Fruit fly (Drosophila melanogaster) whole organism, embryonic: ENCODE measurements around the gene CG5235.

Source experiments
- Ada2b ChIP-seq: fragments of 200-800 bp; sonication (Bioruptor generic); IDR thresholded peaks from 2 replicates; pipeline ENCODE4 v1.3.6; 2022; ENCODE audit warnings: missing biosample characterization, missing genetic modification characterization
- CG10366 ChIP-seq: fragments of 200-800 bp; sonication (Bioruptor generic); IDR thresholded peaks from 2 replicates; pipeline ENCODE4 v1.3.6; 2022; ENCODE audit warnings: missing biosample characterization, missing genetic modification characterization
- CG11247 ChIP-seq: fragments of 200-800 bp; sonication (Bioruptor generic); IDR thresholded peaks from 2 replicates; pipeline ENCODE4 v1.3.6; 2022; ENCODE audit warnings: missing biosample characterization, missing genetic modification characterization
- CG11456 ChIP-seq: fragments of 200-800 bp; sonication (Bioruptor generic); IDR thresholded peaks from 3 replicates; pipeline ENCODE4 v1.3.6; 2022; ENCODE audit warnings: missing biosample characterization, missing genetic modification characterization
- CG11695 ChIP-seq: fragments of 200-800 bp; sonication (Bioruptor generic); IDR thresholded peaks from 3 replicates; pipeline ENCODE4 v1.3.6; 2022; ENCODE audit warnings: missing biosample characterization, missing genetic modification characterization
- CG14014 ChIP-seq: fragments of 200-800 bp; sonication (Bioruptor generic); IDR thresholded peaks from 2 replicates; pipeline ENCODE4 v1.3.6; 2022; ENCODE audit warnings: missing biosample characterization, missing genetic modification characterization
- CG14965 ChIP-seq: fragments of 200-800 bp; sonication (Bioruptor generic); optimal IDR thresholded peaks from 2 replicates; lab custom pipeline; 2016; ENCODE audit warnings: missing biosample characterization, missing genetic modification characterization, borderline replicate concordance
- CG1529 ChIP-seq: fragments of 200-800 bp; sonication (Bioruptor generic); optimal IDR thresholded peaks from 3 replicates; lab custom pipeline; 2018; ENCODE audit warnings: missing biosample characterization, missing genetic modification characterization
- CG15696 ChIP-seq: fragments of 200-800 bp; sonication (Bioruptor generic); optimal IDR thresholded peaks from 2 replicates; lab custom pipeline; 2019; ENCODE audit warnings: missing biosample characterization, mild to moderate bottlenecking, missing genetic modification characterization, moderate library complexity
- CG17186 ChIP-seq: fragments of 200-800 bp; sonication (Bioruptor generic); optimal IDR thresholded peaks from 3 replicates; lab custom pipeline; 2017; ENCODE audit warnings: missing biosample characterization, missing genetic modification reagents, missing genetic modification characterization
- CG17829 ChIP-seq: fragments of 200-800 bp; optimal IDR thresholded peaks from 2 replicates; lab custom pipeline; 2019; ENCODE audit warnings: missing biosample characterization, mild to moderate bottlenecking, missing genetic modification characterization, moderate library complexity
- CG2712 ChIP-seq: fragments of 200-800 bp; optimal IDR thresholded peaks from 3 replicates; lab custom pipeline; 2019; ENCODE audit warnings: missing biosample characterization, mild to moderate bottlenecking, missing genetic modification characterization, moderate library complexity
- CG2875 ChIP-seq: fragments of 200-800 bp; sonication (Bioruptor generic); optimal IDR thresholded peaks from 2 replicates; lab custom pipeline; 2017; ENCODE audit warnings: missing biosample characterization, mild to moderate bottlenecking, missing genetic modification characterization, missing genetic modification reagents
- CG31224 ChIP-seq: fragments of 200-800 bp; sonication (Bioruptor generic); IDR thresholded peaks from 2 replicates; pipeline ENCODE4 v1.3.6; 2022; ENCODE audit warnings: missing biosample characterization, missing genetic modification characterization
- CG4360 ChIP-seq: fragments of 200-800 bp; sonication (Bioruptor generic); IDR thresholded peaks from 2 replicates; pipeline ENCODE4 v1.3.6; 2022; ENCODE audit warnings: missing biosample characterization, missing genetic modification characterization
- CG7357 ChIP-seq: fragments of 200-800 bp; sonication (Bioruptor generic); IDR thresholded peaks from 3 replicates; pipeline ENCODE4 v1.3.6; 2022; ENCODE audit warnings: missing biosample characterization, missing genetic modification characterization
- CG8089 ChIP-seq: fragments of 200-800 bp; sonication (Bioruptor generic); optimal IDR thresholded peaks from 3 replicates; lab custom pipeline; 2016; ENCODE audit warnings: missing biosample characterization, missing genetic modification characterization
- CG8290 ChIP-seq, 3 experiments: fragments of 200-800 bp; sonication (Bioruptor generic); optimal IDR thresholded peaks; 2 replicates each; lab custom pipeline; 2016 to 2019; ENCODE audit warnings: missing biosample characterization in 3 of 3, missing genetic modification characterization in 3 of 3, mild to moderate bottlenecking in 2 of 3, moderate library complexity in 1 of 3
- CG9932 ChIP-seq: fragments of 200-800 bp; sonication (Bioruptor generic); IDR thresholded peaks from 2 replicates; pipeline ENCODE4 v1.3.6; 2022; ENCODE audit warnings: missing biosample characterization, missing genetic modification characterization
- Dbx ChIP-seq: fragments of 200-800 bp; sonication (Bioruptor generic); IDR thresholded peaks from 3 replicates; pipeline ENCODE4 v1.3.6; 2022; ENCODE audit warnings: missing biosample characterization, missing genetic modification characterization
- Dp ChIP-seq: fragments of 200-800 bp; sonication (Bioruptor generic); optimal IDR thresholded peaks from 2 replicates; lab custom pipeline; 2018; ENCODE audit warnings: missing biosample characterization, mild to moderate bottlenecking, missing genetic modification characterization, moderate library complexity
- Dref ChIP-seq: fragments of 200-800 bp; sonication (Bioruptor generic); IDR thresholded peaks from 2 replicates; pipeline ENCODE4 v1.3.6; 2022; ENCODE audit warnings: missing biosample characterization, missing genetic modification characterization
- E2f2 ChIP-seq: fragments of 200-800 bp; sonication (Bioruptor generic); IDR thresholded peaks from 2 replicates; pipeline ENCODE4 v1.3.6; 2022; ENCODE audit warnings: missing biosample characterization, missing genetic modification characterization
- Ets97D ChIP-seq: fragments of 200-800 bp; sonication (Bioruptor generic); optimal IDR thresholded peaks from 3 replicates; lab custom pipeline; 2016; ENCODE audit warnings: missing biosample characterization, missing genetic modification characterization
- Fer3 ChIP-seq: fragments of 200-800 bp; sonication (Bioruptor generic); optimal IDR thresholded peaks from 2 replicates; lab custom pipeline; 2018; ENCODE audit warnings: missing biosample characterization, mild to moderate bottlenecking, missing genetic modification characterization, moderate library complexity
- Hr39 ChIP-seq: fragments of >200 bp; optimal IDR thresholded peaks from 2 replicates; lab custom pipeline; 2017
- MBD-R2 ChIP-seq: fragments of 200-800 bp; sonication (Bioruptor generic); IDR thresholded peaks from 2 replicates; pipeline ENCODE4 v1.3.6; 2022; ENCODE audit warnings: missing biosample characterization, missing genetic modification characterization
- ara ChIP-seq: fragments of 200-800 bp; sonication (Bioruptor generic); IDR thresholded peaks from 2 replicates; pipeline ENCODE4 v1.3.6; 2022; ENCODE audit warnings: missing biosample characterization, missing genetic modification characterization
- ase ChIP-seq: fragments of 200-800 bp; sonication (Bioruptor generic); IDR thresholded peaks from 3 replicates; pipeline ENCODE4 v1.3.6; 2022; ENCODE audit warnings: missing biosample characterization, missing genetic modification characterization
- ato ChIP-seq: fragments of 200-800 bp; sonication (Bioruptor generic); IDR thresholded peaks from 2 replicates; pipeline ENCODE4 v1.3.6; 2022; ENCODE audit warnings: missing biosample characterization, missing genetic modification characterization; ENCODE audit not compliant: partially characterized antibody
- az2 ChIP-seq: fragments of 200-800 bp; sonication (Bioruptor generic); optimal IDR thresholded peaks from 3 replicates; lab custom pipeline; 2016; ENCODE audit warnings: missing biosample characterization, missing genetic modification characterization
- chm ChIP-seq: fragments of 200-800 bp; sonication (Bioruptor generic); IDR thresholded peaks from 2 replicates; pipeline ENCODE4 v1.3.6; 2022; ENCODE audit warnings: missing biosample characterization, missing genetic modification characterization
- cwo ChIP-seq: fragments of 200-800 bp; sonication (Bioruptor generic); optimal IDR thresholded peaks from 3 replicates; lab custom pipeline; 2017; ENCODE audit warnings: missing biosample characterization, missing genetic modification characterization, mild to moderate bottlenecking, moderate library complexity, missing genetic modification reagents
- dan ChIP-seq: fragments of 200-800 bp; sonication (Bioruptor generic); IDR thresholded peaks from 2 replicates; pipeline ENCODE4 v1.3.6; 2022; ENCODE audit warnings: missing biosample characterization, missing genetic modification characterization
- eve ChIP-seq, 2 experiments: fragments of >200 bp; optimal IDR thresholded peaks; 2 replicates each; lab custom pipeline; 2017; ENCODE audit warnings: missing biosample characterization in 2 of 2, missing genetic modification characterization in 2 of 2
- exex ChIP-seq: fragments of 200-800 bp; sonication (Bioruptor generic); optimal IDR thresholded peaks from 4 replicates; lab custom pipeline; 2018; ENCODE audit warnings: missing biosample characterization, mild to moderate bottlenecking, missing genetic modification characterization, moderate library complexity
- gem ChIP-seq: fragments of 200-800 bp; sonication (Bioruptor generic); optimal IDR thresholded peaks from 2 replicates; lab custom pipeline; 2019; ENCODE audit warnings: missing biosample characterization, mild to moderate bottlenecking, missing genetic modification characterization, moderate library complexity
- ken ChIP-seq: fragments of 200-800 bp; sonication (Bioruptor generic); IDR thresholded peaks from 3 replicates; pipeline ENCODE4 v1.3.6; 2022; ENCODE audit warnings: missing biosample characterization, missing genetic modification characterization
- lmd ChIP-seq: fragments of 200-800 bp; sonication (Bioruptor generic); IDR thresholded peaks from 2 replicates; pipeline ENCODE4 v1.3.6; 2022; ENCODE audit warnings: missing biosample characterization, missing genetic modification characterization
- nmo ChIP-seq: fragments of 200-800 bp; sonication (Bioruptor generic); optimal IDR thresholded peaks from 2 replicates; lab custom pipeline; 2018; ENCODE audit warnings: missing biosample characterization, mild to moderate bottlenecking, missing genetic modification characterization, moderate library complexity
- org-1 ChIP-seq: fragments of 200-800 bp; sonication (Bioruptor generic); optimal IDR thresholded peaks from 2 replicates; lab custom pipeline; 2017; ENCODE audit warnings: missing biosample characterization, missing genetic modification characterization
- pan ChIP-seq, 4 experiments: fragments of >200 bp in 3 of 4; fragments of 200-800 bp in 1 of 4; sonication (Bioruptor generic) in 1 of 4; optimal IDR thresholded peaks in 3 of 4; IDR thresholded peaks in 1 of 4; 2 replicates each; pipeline versions ENCODE4 v1.3.6 to Lab custom; 2017 to 2022; ENCODE audit warnings: missing biosample characterization in 2 of 4, missing genetic modification characterization in 2 of 4, mixed read lengths in 1 of 4
- pros ChIP-seq: fragments of 200-800 bp; sonication (Bioruptor generic); optimal IDR thresholded peaks from 3 replicates; lab custom pipeline; 2019; ENCODE audit warnings: missing biosample characterization, mild to moderate bottlenecking, missing genetic modification characterization, moderate library complexity
- tin ChIP-seq: fragments of 200-800 bp; sonication (Bioruptor generic); optimal IDR thresholded peaks from 3 replicates; lab custom pipeline; 2016; ENCODE audit warnings: missing biosample characterization, missing genetic modification characterization
- tup ChIP-seq: fragments of 200-800 bp; sonication (Bioruptor generic); optimal IDR thresholded peaks from 2 replicates; lab custom pipeline; 2016; ENCODE audit warnings: missing biosample characterization, mild to moderate bottlenecking, missing genetic modification characterization, moderate library complexity

The CG5235 gene

DNA sequence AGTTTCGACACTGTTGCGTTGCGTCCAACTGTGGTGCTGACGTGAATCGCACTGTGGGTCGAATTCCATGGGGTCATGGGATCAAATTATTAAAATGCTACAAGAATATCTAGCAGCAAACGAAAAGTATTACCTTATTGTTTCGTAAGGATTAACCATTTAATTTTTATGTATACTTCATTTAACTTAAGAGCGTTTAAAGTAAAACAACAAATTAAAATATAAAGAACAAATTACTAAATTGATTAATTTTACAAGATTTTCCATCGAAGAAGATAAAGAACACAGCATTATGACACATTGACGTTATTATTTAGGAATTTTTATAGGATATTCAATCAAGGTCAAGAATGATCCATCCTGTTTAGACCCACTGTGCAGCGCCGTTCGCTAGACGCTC lies 36.1 kb downstream of the CG5235 start (continued):
- TF ChIP-seq ase (no peak; the same call in 2 of the 3 replicates), CG15696 (tag; lab: Kevin White, UChicago) (no peak), CG8089 (no peak), eve (GFP tag; optimal IDR thresholded peaks at IDR 0.05; lab: Kevin White, UChicago) (no peak)

DNA sequence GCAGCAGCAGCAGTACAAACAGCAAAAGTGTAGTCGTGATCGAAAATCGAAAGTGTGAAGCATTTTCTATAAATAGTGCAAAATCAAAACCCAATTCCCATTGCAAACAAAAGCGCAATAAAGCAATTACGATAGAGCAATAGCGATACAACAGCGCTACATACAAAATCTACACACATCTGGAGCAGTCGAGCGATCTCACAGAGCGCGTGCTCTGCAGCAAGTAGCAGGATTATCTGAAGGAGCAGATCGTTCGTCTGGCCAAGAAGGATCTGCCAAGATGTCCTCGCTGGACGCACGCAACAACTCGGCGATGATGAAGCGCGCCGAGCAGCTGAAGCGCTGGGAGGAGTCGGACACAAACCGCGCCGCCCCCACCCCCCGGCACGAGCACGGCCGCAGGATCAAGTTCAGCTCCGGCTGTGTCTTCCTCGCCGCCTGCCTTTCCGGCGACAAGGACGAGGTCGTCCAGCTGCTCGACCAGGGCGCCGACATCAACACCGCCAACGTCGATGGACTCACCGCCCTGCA lies 37.1 kb downstream of the CG5235 start:
- peak; percentile 88 for TF ChIP-seq Hr39 (lab: Kevin White, UChicago)
- 0 out of 3 replicates have a peak, but pooled peaks have one; percentile 6 for TF ChIP-seq CG11695 (GFP tag; lab: Robert Waterston, UW)
- TF ChIP-seq Dp (GFP tag; lab: Kevin White, UChicago) = no peak
- peak; percentile 15; the same call in 1 of the 2 replicates for TF ChIP-seq CG9932 (GFP tag; lab: Robert Waterston, UW)
- peak; percentile 12; the same call in 1 of the 2 replicates for TF ChIP-seq CG4360 (GFP tag; lab: Robert Waterston, UW)
- TF ChIP-seq CG11247 = 0 out of 2 replicates have a peak, but pooled peaks have one; percentile 10
- TF ChIP-seq E2f2 (GFP tag; lab: Robert Waterston, UW) = 0 out of 2 replicates have a peak, but pooled peaks have one; percentile 15
- TF ChIP-seq exex (tag; lab: Kevin White, UChicago) = peak; percentile 56
- TF ChIP-seq ken (GFP tag; lab: Robert Waterston, UW) = peak; percentile 60; the same call in 2 of the 3 replicates
- TF ChIP-seq nmo (GFP tag; lab: Kevin White, UChicago) = no peak
- TF ChIP-seq pros (GFP tag; lab: Kevin White, UChicago) = no peak
- TF ChIP-seq chm (GFP tag; lab: Robert Waterston, UW) = 0 out of 2 replicates have a peak, but pooled peaks have one; percentile 17
- TF ChIP-seq CG14014 = 0 out of 2 replicates have a peak, but pooled peaks have one; percentile 6
- no peak for TF ChIP-seq Ada2b (GFP tag; lab: Robert Waterston, UW)
- TF ChIP-seq ara (GFP tag; lab: Robert Waterston, UW) = peak; percentile 51; the same call in 1 of the 2 replicates
- 0 out of 3 replicates have a peak, but pooled peaks have one; percentile 9 for TF ChIP-seq Dbx (GFP tag; lab: Robert Waterston, UW)

DNA sequence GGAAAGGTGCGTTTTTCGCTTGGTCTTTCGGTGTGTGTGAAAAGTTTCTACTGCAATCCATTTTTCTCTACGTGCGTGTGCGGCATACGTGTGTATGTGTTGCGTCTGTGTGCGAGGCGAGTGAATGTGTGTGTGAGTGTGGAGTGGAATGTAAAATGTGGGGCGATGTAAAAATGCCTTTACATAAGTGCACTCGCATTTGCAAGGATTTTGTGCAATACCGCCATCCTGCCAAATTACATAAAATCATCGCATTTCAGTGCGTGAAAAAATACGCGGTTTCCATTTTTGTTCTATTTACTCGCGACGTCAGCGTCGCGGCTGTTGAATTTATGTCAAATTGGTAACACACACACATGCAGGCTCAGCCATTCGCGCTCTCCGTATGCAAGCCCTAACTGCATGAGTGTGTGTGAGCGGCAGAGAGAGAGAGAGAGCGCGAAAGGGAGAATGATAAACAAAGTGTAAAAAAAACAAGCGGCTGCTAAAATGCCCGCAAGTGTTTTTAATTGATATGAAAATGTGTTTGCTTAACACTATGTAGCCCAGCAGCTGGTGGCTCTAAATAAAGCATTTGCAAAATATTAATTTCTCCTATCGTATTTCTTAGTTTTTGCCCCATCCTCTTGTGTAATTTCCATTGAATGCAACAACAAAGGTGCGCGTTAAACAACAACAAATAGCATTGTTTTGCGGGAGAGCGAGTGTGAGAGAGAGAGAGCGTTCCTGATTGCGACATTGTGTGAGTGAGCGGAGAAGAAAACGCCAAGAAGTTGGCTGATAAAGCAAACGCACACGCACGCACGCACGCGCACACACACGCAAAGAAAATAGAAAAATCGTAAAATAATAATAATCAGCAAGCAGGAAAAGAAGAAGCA lies 37.8 kb downstream of the CG5235 start:
- TF ChIP-seq cwo (GFP tag; lab: Kevin White, UChicago) (no peak), Ets97D (no peak), ato (GFP tag; lab: Robert Waterston, UW) (no peak), CG7357 (GFP tag; lab: Robert Waterston, UW) (no peak), CG17186 (GFP tag; lab: Kevin White, UChicago) (no peak), CG14965 (GFP tag; lab: Kevin White, UChicago) (no peak), CG10366 (GFP tag; lab: Robert Waterston, UW) (no peak), MBD-R2 (GFP tag; lab: Robert Waterston, UW) (no peak), Fer3 (tag; lab: Kevin White, UChicago) (no peak), CG2712 (tag; lab: Kevin White, UChicago) (no peak), Dref (GFP tag; lab: Robert Waterston, UW) (no peak), CG2875 (no peak), gem (tag; lab: Kevin White, UChicago) (no peak), lmd (GFP tag; lab: Robert Waterston, UW) (no peak), CG1529 (GFP tag; lab: Kevin White, UChicago) (no peak), CG11456 (GFP tag; lab: Robert Waterston, UW) (no peak), dan (no peak), pan (optimal IDR thresholded peaks at IDR 0.05; lab: Kevin White, UChicago) (no peak), pan (GFP tag; optimal IDR thresholded peaks at IDR 0.05 in 1 of 2, IDR thresholded peaks at IDR 0.05 in 1 of 2) (peak in 1 of 2 experiments; percentile 59), Dp (GFP tag; lab: Kevin White, UChicago) (no peak), CG17829 (tag; lab: Kevin White, UChicago) (no peak), CG31224 (no peak), az2 (GFP tag; lab: Kevin White, UChicago) (no peak), tup (GFP tag; lab: Kevin White, UChicago) (no peak), CG8290 (GFP tag; optimal IDR thresholded peaks at IDR 0.05; lab: Kevin White, UChicago) (no peak), CG8290 (tag; optimal IDR thresholded peaks at IDR 0.05; lab: Kevin White, UChicago) (no peak), tin (GFP tag; lab: Kevin White, UChicago) (no peak), org-1 (no peak), Hr39 (lab: Kevin White, UChicago) (peak; percentile 95)
